Worm (Caenorhabditis elegans) whole organism, late embryonic: Measurements from ENCODE around the gene ttr-34.

Experiments used
- C08G9.2 ChIP-seq: sonication (generic microtip); optimal IDR thresholded peaks from 2 replicates; lab custom pipeline; 2016; ENCODE audit warnings: mild to moderate bottlenecking, missing genetic modification characterization, moderate library complexity, missing compliant biosample characterization
- F13H6.1 ChIP-seq: sonication (generic microtip); optimal IDR thresholded peaks from 2 replicates; lab custom pipeline; 2016; ENCODE audit warnings: missing genetic modification characterization, missing compliant biosample characterization
- T23F11.4 ChIP-seq: fragments of 200-800 bp; sonication (Bioruptor generic); optimal IDR thresholded peaks from 2 replicates; lab custom pipeline; 2018; ENCODE audit warnings: mild to moderate bottlenecking, missing genetic modification characterization, missing compliant biosample characterization
- Y22D7AL.16 ChIP-seq: sonication (generic microtip); optimal IDR thresholded peaks from 2 replicates; lab custom pipeline; 2016; ENCODE audit warnings: missing genetic modification characterization, missing compliant biosample characterization
- ahr-1 ChIP-seq: sonication (generic microtip); optimal IDR thresholded peaks from 2 replicates; lab custom pipeline; 2016; ENCODE audit warnings: missing genetic modification characterization, missing compliant biosample characterization
- ama-1 ChIP-seq: fragments of 150-350 bp; optimal IDR thresholded peaks from 2 replicates; lab custom pipeline; 2014
- ceh-14 ChIP-seq: sonication (generic microtip); optimal IDR thresholded peaks from 2 replicates; lab custom pipeline; 2016; ENCODE audit warnings: missing genotype, missing genetic modification characterization, missing compliant biosample characterization
- ceh-19 ChIP-seq: fragments of 200-800 bp; sonication (Bioruptor generic); optimal IDR thresholded peaks from 2 replicates; lab custom pipeline; 2018; ENCODE audit warnings: mild to moderate bottlenecking, missing genetic modification characterization, missing compliant biosample characterization
- ceh-2 ChIP-seq: sonication (generic microtip); optimal IDR thresholded peaks from 2 replicates; lab custom pipeline; 2016; ENCODE audit warnings: missing genotype, missing genetic modification characterization, missing compliant biosample characterization
- ceh-22 ChIP-seq: sonication (generic microtip); optimal IDR thresholded peaks from 2 replicates; lab custom pipeline; 2017; ENCODE audit warnings: missing biosample characterization, missing genetic modification characterization
- ceh-24 ChIP-seq: sonication (generic microtip); optimal IDR thresholded peaks from 2 replicates; lab custom pipeline; 2016; ENCODE audit warnings: mild to moderate bottlenecking, missing genetic modification characterization, missing compliant biosample characterization
- ceh-30 ChIP-seq: fragments of 150-350 bp; optimal IDR thresholded peaks from 2 replicates; lab custom pipeline; 2014; ENCODE audit warnings: missing biosample characterization, missing genetic modification characterization
- ceh-31 ChIP-seq: sonication (generic microtip); optimal IDR thresholded peaks from 2 replicates; lab custom pipeline; 2016; ENCODE audit warnings: missing genetic modification characterization, missing compliant biosample characterization
- ceh-34 ChIP-seq: sonication (generic microtip); optimal IDR thresholded peaks from 2 replicates; lab custom pipeline; 2016; ENCODE audit warnings: mild to moderate bottlenecking, missing genetic modification characterization, missing compliant biosample characterization
- ceh-48 ChIP-seq: sonication (generic microtip); optimal IDR thresholded peaks from 2 replicates; lab custom pipeline; 2016; ENCODE audit warnings: missing genetic modification characterization, inconsistent platforms, missing compliant biosample characterization
- ceh-6 ChIP-seq: fragments of 200-800 bp; sonication (Bioruptor generic); optimal IDR thresholded peaks from 2 replicates; lab custom pipeline; 2018; ENCODE audit warnings: mild to moderate bottlenecking, missing genetic modification characterization, missing compliant biosample characterization
- ceh-9 ChIP-seq: sonication (generic microtip); optimal IDR thresholded peaks from 2 replicates; lab custom pipeline; 2016; ENCODE audit warnings: mild to moderate bottlenecking, missing genetic modification characterization, inconsistent platforms, missing compliant biosample characterization
- dve-1 ChIP-seq: sonication (generic microtip); optimal IDR thresholded peaks from 2 replicates; lab custom pipeline; 2017; ENCODE audit warnings: antibody characterized with exemption, mild to moderate bottlenecking, missing genetic modification characterization, missing compliant biosample characterization
- elt-2 ChIP-seq: sonication (generic microtip); optimal IDR thresholded peaks from 2 replicates; lab custom pipeline; 2016; ENCODE audit warnings: missing genetic modification reagents, missing genetic modification characterization, missing compliant biosample characterization
- ets-4 ChIP-seq: sonication (generic microtip); optimal IDR thresholded peaks from 2 replicates; lab custom pipeline; 2016; ENCODE audit warnings: missing genetic modification characterization, missing compliant biosample characterization
- eyg-1 ChIP-seq: sonication (generic microtip); optimal IDR thresholded peaks from 2 replicates; lab custom pipeline; 2016; ENCODE audit warnings: missing genotype, missing genetic modification characterization, missing compliant biosample characterization
- gmeb-2 ChIP-seq: sonication (generic microtip); optimal IDR thresholded peaks from 2 replicates; lab custom pipeline; 2016; ENCODE audit warnings: missing genetic modification characterization, inconsistent platforms, missing compliant biosample characterization
- hlh-13 ChIP-seq: fragments of 200-800 bp; sonication (Bioruptor generic); optimal IDR thresholded peaks from 2 replicates; lab custom pipeline; 2018; ENCODE audit warnings: mild to moderate bottlenecking, missing genetic modification characterization, missing compliant biosample characterization
- hlh-30 ChIP-seq: sonication (generic microtip); optimal IDR thresholded peaks from 2 replicates; lab custom pipeline; 2017; ENCODE audit warnings: antibody characterized with exemption, missing genetic modification characterization, missing compliant biosample characterization; ENCODE audit not compliant: insufficient read depth
- hlh-6 ChIP-seq: sonication (generic microtip); optimal IDR thresholded peaks from 2 replicates; lab custom pipeline; 2016; ENCODE audit warnings: missing genotype, missing genetic modification characterization, missing compliant biosample characterization
- hlh-8 ChIP-seq: sonication (generic microtip); optimal IDR thresholded peaks from 2 replicates; lab custom pipeline; 2016; ENCODE audit warnings: missing genotype, missing genetic modification characterization, missing compliant biosample characterization
- mec-3 ChIP-seq: sonication (generic microtip); optimal IDR thresholded peaks from 2 replicates; lab custom pipeline; 2016; ENCODE audit warnings: borderline replicate concordance, missing genetic modification characterization, missing compliant biosample characterization
- nhr-11 ChIP-seq: fragments of 150-350 bp; optimal IDR thresholded peaks from 2 replicates; lab custom pipeline; 2014; ENCODE audit warnings: missing biosample characterization, missing genetic modification characterization
- odd-2 ChIP-seq: sonication (generic microtip); optimal IDR thresholded peaks from 2 replicates; lab custom pipeline; 2017; ENCODE audit warnings: antibody characterized with exemption, mild to moderate bottlenecking, missing genetic modification characterization, missing compliant biosample characterization
- pag-3 ChIP-seq: sonication (generic microtip); optimal IDR thresholded peaks from 2 replicates; lab custom pipeline; 2016; ENCODE audit warnings: missing compliant biosample characterization, missing genetic modification characterization, borderline replicate concordance
- pat-9 ChIP-seq: fragments of 200-800 bp; sonication (Bioruptor generic); optimal IDR thresholded peaks from 2 replicates; lab custom pipeline; 2018; ENCODE audit warnings: mild to moderate bottlenecking, missing genetic modification characterization, moderate library complexity, missing compliant biosample characterization
- pax-1 ChIP-seq: fragments of 150-350 bp; optimal IDR thresholded peaks from 2 replicates; lab custom pipeline; 2014; ENCODE audit warnings: missing biosample characterization, missing genetic modification characterization
- pros-1 ChIP-seq: fragments of 150-350 bp; optimal IDR thresholded peaks from 2 replicates; lab custom pipeline; 2014; ENCODE audit warnings: missing biosample characterization, missing genetic modification reagents, missing genetic modification characterization
- ref-2 ChIP-seq: sonication (generic microtip); optimal IDR thresholded peaks from 2 replicates; lab custom pipeline; 2016; ENCODE audit warnings: missing genetic modification characterization, missing compliant biosample characterization
- rnt-1 ChIP-seq: sonication (generic microtip); optimal IDR thresholded peaks from 2 replicates; lab custom pipeline; 2016; ENCODE audit warnings: missing genetic modification characterization, missing compliant biosample characterization
- sox-2 ChIP-seq: fragments of 200-800 bp; sonication (Bioruptor generic); IDR thresholded peaks from 2 replicates; pipeline ENCODE4 v1.3.6; 2022; ENCODE audit warnings: missing genetic modification reagents, missing genetic modification characterization, missing compliant biosample characterization
- syd-9 ChIP-seq: sonication (generic microtip); optimal IDR thresholded peaks from 2 replicates; lab custom pipeline; 2016; ENCODE audit warnings: mild to moderate bottlenecking, missing genetic modification characterization, moderate library complexity, missing compliant biosample characterization
- tbx-2 ChIP-seq: sonication (generic microtip); optimal IDR thresholded peaks from 2 replicates; lab custom pipeline; 2016; ENCODE audit warnings: missing genetic modification characterization, missing compliant biosample characterization
- tbx-7 ChIP-seq: sonication (generic microtip); optimal IDR thresholded peaks from 2 replicates; lab custom pipeline; 2016; ENCODE audit warnings: missing genotype, missing genetic modification characterization, missing compliant biosample characterization
- ttx-3 ChIP-seq: sonication (generic microtip); optimal IDR thresholded peaks from 2 replicates; lab custom pipeline; 2016; ENCODE audit warnings: missing genetic modification reagents, missing genetic modification characterization, missing compliant biosample characterization
- unc-42 ChIP-seq: sonication (generic microtip); optimal IDR thresholded peaks from 2 replicates; lab custom pipeline; 2016; ENCODE audit warnings: missing genotype, missing genetic modification characterization, missing compliant biosample characterization
- zip-5 ChIP-seq: sonication (generic microtip); optimal IDR thresholded peaks from 2 replicates; lab custom pipeline; 2016; ENCODE audit warnings: missing genetic modification characterization, missing compliant biosample characterization

Gene ttr-34

DNA sequence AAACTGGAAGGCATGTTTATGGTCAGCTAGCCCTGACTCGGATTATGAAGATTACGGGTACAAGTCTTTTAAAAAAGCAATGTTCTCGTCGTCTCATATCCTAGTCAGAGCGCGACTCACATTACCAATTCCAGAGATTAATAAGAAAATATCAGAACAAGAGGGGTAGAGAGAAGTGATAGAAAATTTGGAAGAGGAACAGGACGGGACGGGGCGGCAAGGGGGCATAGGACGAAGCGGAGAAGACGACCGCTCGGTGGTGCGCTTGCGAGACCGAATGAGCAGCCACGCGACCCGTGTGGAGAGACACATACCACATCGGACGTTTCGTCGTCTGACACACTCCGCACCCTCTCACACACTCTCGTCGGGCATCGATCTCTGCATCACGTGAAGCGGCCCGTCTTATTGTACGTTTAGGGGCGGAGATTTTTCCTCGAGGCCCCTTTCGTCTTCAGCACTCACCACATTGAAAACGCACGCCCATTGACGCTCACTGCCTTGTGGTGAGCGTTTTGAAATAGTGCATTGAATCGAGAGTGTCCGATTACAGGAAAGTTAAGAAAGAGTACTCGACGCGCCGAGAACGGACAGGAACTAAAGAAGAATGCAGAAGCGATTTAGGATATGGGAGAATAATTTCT, 5.5 kb downstream of the ttr-34 start (continued):
- TF ChIP-seq dve-1 (peak; percentile 82), tbx-7 (tag; lab: Kevin White, UChicago) (peak; percentile 17), ceh-31 (tag; lab: Kevin White, UChicago) (peak; percentile 98), ceh-19 (GFP tag; lab: Kevin White, UChicago) (peak; percentile 61), elt-2 (tag; lab: Kevin White, UChicago) (no peak), tbx-2 (peak; percentile 93), syd-9 (peak; percentile 80), rnt-1 (tag; lab: Kevin White, UChicago) (peak; percentile 93), ceh-34 (peak; percentile 99), ceh-24 (no peak), ref-2 (tag; lab: Kevin White, UChicago) (peak; percentile 91), ceh-9 (tag; lab: Kevin White, UChicago) (no peak), gmeb-2 (peak; percentile 16), zip-5 (tag; lab: Kevin White, UChicago) (no peak), hlh-8 (tag; lab: Kevin White, UChicago) (peak; percentile 68), ceh-30 (tag; lab: Kevin White, UChicago) (no peak), nhr-11 (tag; lab: Kevin White, UChicago) (no peak), Y22D7AL.16 (tag; lab: Kevin White, UChicago) (no peak), ahr-1 (tag; lab: Kevin White, UChicago) (no peak), hlh-13 (GFP tag; lab: Kevin White, UChicago) (no peak), F13H6.1 (tag; lab: Kevin White, UChicago) (peak; percentile 78), ttx-3 (tag; lab: Kevin White, UChicago) (peak; percentile 27), pag-3 (tag; lab: Kevin White, UChicago) (peak; percentile 63), pax-1 (tag; lab: Kevin White, UChicago) (peak; percentile 35), C08G9.2 (tag; lab: Kevin White, UChicago) (peak; percentile 67), ceh-48 (tag; lab: Kevin White, UChicago) (peak; percentile 83), ama-1 (peak; percentile 95), sox-2 (no peak), hlh-6 (tag; lab: Kevin White, UChicago) (peak; percentile 71), T23F11.4 (GFP tag; lab: Kevin White, UChicago) (no peak), ceh-6 (GFP tag; lab: Kevin White, UChicago) (peak; percentile 38), ceh-22 (tag; lab: Kevin White, UChicago) (peak; percentile 92), ets-4 (tag; lab: Kevin White, UChicago) (peak; percentile 79), eyg-1 (peak; percentile 63), pros-1 (tag; lab: Kevin White, UChicago) (peak; percentile 85), hlh-30 (tag; lab: Kevin White, UChicago) (peak; percentile 99), ceh-14 (tag; lab: Kevin White, UChicago) (peak; percentile 78)

DNA sequence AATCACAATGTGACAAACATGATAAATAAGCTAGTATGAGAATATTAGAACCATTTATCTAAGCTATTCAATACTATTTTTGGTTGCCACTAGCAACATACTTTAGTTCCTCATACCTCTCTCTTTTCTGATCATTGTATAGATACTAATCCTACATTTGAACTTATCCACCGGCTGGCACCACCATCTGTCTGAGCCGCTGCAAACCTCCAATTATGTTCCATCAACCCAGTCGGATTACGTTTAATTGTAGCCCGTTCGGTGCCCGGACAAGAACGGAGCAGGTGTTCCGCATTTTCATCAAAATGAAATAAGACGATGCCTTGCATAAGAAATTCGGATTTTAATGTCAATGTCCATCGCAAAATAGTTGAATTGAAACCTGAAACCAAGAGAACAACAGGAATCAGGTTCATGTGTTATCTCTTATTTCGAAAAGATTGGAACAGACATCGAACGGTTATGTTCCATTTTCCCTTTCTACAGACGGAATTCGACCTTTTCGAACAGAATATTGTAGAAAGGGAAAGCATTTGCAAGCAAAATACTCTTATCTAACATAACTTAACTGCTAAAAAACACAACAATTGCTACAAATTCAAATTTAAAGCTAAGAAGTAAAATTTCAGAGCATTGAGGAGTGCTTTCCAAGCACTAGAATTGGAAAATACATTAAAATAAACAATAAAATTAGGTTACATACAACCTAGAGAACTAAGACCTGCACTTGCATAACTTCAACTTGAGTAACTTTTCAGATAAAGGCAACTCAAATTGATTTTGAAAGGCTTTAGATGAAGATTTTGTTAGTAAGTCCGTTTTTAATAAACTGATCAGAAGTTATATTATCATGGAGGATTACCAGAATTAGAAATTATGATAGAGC, 6.6 kb downstream of the ttr-34 start:
- TF ChIP-seq ceh-48 (tag; lab: Kevin White, UChicago): no peak
- peak; percentile 9 for TF ChIP-seq ceh-34
- no peak for TF ChIP-seq hlh-13 (GFP tag; lab: Kevin White, UChicago)
- TF ChIP-seq ceh-31 (tag; lab: Kevin White, UChicago): peak; percentile 30

ce11 chrX:13147105-13147504, 7.5 kb downstream of the ttr-34 start:
- TF ChIP-seq mec-3 (tag; lab: Kevin White, UChicago): no peak
- no peak for TF ChIP-seq ceh-31 (tag; lab: Kevin White, UChicago)
- no peak for TF ChIP-seq pat-9 (tag; lab: Kevin White, UChicago)
- TF ChIP-seq hlh-6 (tag; lab: Kevin White, UChicago): no peak
- no peak for TF ChIP-seq unc-42 (tag; lab: Kevin White, UChicago)
- TF ChIP-seq ceh-6 (GFP tag; lab: Kevin White, UChicago): no peak
- no peak for TF ChIP-seq odd-2
- no peak for TF ChIP-seq ceh-2 (tag; lab: Kevin White, UChicago)
